Fruit fly (Drosophila melanogaster) whole organism, wandering third instar larva: ENCODE measurements around the gene Vm26Ac.

Experiments used
- Abd-B ChIP-seq: fragments of >200 bp; optimal IDR thresholded peaks from 2 replicates; lab custom pipeline; 2017; ENCODE audit warnings: missing biosample characterization, missing genetic modification characterization
- CG32264 ChIP-seq: fragments of 200-800 bp; sonication (Bioruptor generic); optimal IDR thresholded peaks from 2 replicates; lab custom pipeline; 2016; ENCODE audit warnings: missing biosample characterization, missing genetic modification characterization
- CG9705 ChIP-seq: fragments of 200-800 bp; sonication (Bioruptor generic); optimal IDR thresholded peaks from 2 replicates; lab custom pipeline; 2018; ENCODE audit warnings: missing biosample characterization, mild to moderate bottlenecking, missing genetic modification characterization
- CrebA ChIP-seq: fragments of 200-800 bp; sonication (Bioruptor generic); optimal IDR thresholded peaks from 2 replicates; lab custom pipeline; 2016; ENCODE audit warnings: missing biosample characterization, mild to moderate bottlenecking, missing genetic modification characterization, borderline replicate concordance
- Dfd ChIP-seq: fragments of >200 bp; optimal IDR thresholded peaks from 2 replicates; lab custom pipeline; 2017; ENCODE audit warnings: missing biosample characterization, missing genetic modification characterization
- Dif ChIP-seq: fragments of 200-275, 200-300 bp; sonication (Bioruptor generic); optimal IDR thresholded peaks from 2 replicates; lab custom pipeline; 2018; ENCODE audit warnings: missing biosample characterization, missing genetic modification characterization; ENCODE audit not compliant: partially characterized antibody
- GATAd ChIP-seq: sonication (Bioruptor generic); optimal IDR thresholded peaks from 2 replicates; lab custom pipeline; 2016; ENCODE audit warnings: missing biosample characterization, missing genetic modification characterization
- HLH106 ChIP-seq: fragments of 200-800 bp; optimal IDR thresholded peaks from 3 replicates; lab custom pipeline; 2019; ENCODE audit warnings: missing biosample characterization, mild to moderate bottlenecking, missing genetic modification characterization, moderate library complexity
- Hnf4 ChIP-seq: fragments of 200-800 bp; sonication (Bioruptor generic); optimal IDR thresholded peaks from 2 replicates; lab custom pipeline; 2016; ENCODE audit warnings: missing biosample characterization, mild to moderate bottlenecking, missing genetic modification characterization
- Hr78 ChIP-seq: fragments of >200 bp; optimal IDR thresholded peaks from 2 replicates; lab custom pipeline; 2017; ENCODE audit warnings: missing biosample characterization, missing genetic modification characterization
- Hr83 ChIP-seq: fragments of 200-300 bp; sonication (Bioruptor generic); optimal IDR thresholded peaks from 2 replicates; lab custom pipeline; 2016; ENCODE audit warnings: missing biosample characterization, mild to moderate bottlenecking, missing genetic modification characterization, moderate library complexity; ENCODE audit not compliant: poor library complexity, severe bottlenecking
- Jra ChIP-seq: sonication (Bioruptor generic); optimal IDR thresholded peaks from 2 replicates; lab custom pipeline; 2016; ENCODE audit warnings: missing biosample characterization, missing genetic modification characterization
- Mio ChIP-seq: sonication (Bioruptor generic); optimal IDR thresholded peaks from 2 replicates; lab custom pipeline; 2016; ENCODE audit warnings: missing biosample characterization, missing genetic modification characterization
- Myc ChIP-seq: fragments of >200 bp; optimal IDR thresholded peaks from 2 replicates; lab custom pipeline; 2017
- N ChIP-seq: fragments of >200 bp; optimal IDR thresholded peaks from 2 replicates; lab custom pipeline; 2018; ENCODE audit warnings: missing biosample characterization, missing external identifiers, missing genetic modification characterization
- OdsH ChIP-seq: fragments of 200-800 bp; sonication (Bioruptor generic); optimal IDR thresholded peaks from 2 replicates; lab custom pipeline; 2016; ENCODE audit warnings: missing biosample characterization, mild to moderate bottlenecking, missing genetic modification characterization
- Rel ChIP-seq, 2 experiments: fragments of 200-800 bp; sonication (Bioruptor generic) in 1 of 2; optimal IDR thresholded peaks; 2 replicates in 1 of 2; 3 replicates in 1 of 2; lab custom pipeline; 2016 to 2019; ENCODE audit warnings: mild to moderate bottlenecking in 2 of 2, missing biosample characterization in 2 of 2, missing genetic modification characterization in 2 of 2, moderate library complexity in 1 of 2
- Sp1 ChIP-seq: fragments of 200-800 bp; sonication (Bioruptor generic); optimal IDR thresholded peaks from 3 replicates; lab custom pipeline; 2019; ENCODE audit warnings: missing biosample characterization, mild to moderate bottlenecking, missing genetic modification characterization, moderate library complexity
- Vsx2 ChIP-seq: fragments of 200-300, 225-300 bp; sonication (Bioruptor generic); optimal IDR thresholded peaks from 2 replicates; lab custom pipeline; 2018; ENCODE audit warnings: missing biosample characterization, missing genetic modification characterization; ENCODE audit not compliant: partially characterized antibody
- br ChIP-seq: fragments of 200-800 bp; sonication (Bioruptor generic); optimal IDR thresholded peaks from 2 replicates; lab custom pipeline; 2016; ENCODE audit warnings: missing biosample characterization, missing genetic modification characterization
- brk ChIP-seq: fragments of 200-800 bp; sonication (Bioruptor generic); optimal IDR thresholded peaks from 2 replicates; lab custom pipeline; 2016; ENCODE audit warnings: missing biosample characterization, mild to moderate bottlenecking, missing genetic modification characterization
- dl ChIP-seq, 2 experiments: fragments of 175-275, 200-275 bp in 1 of 2; fragments of 200-275 bp in 1 of 2; sonication (Bioruptor generic); optimal IDR thresholded peaks; lab custom pipeline; 2018; ENCODE audit warnings: mild to moderate bottlenecking in 2 of 2, missing biosample characterization in 2 of 2, missing genetic modification characterization in 2 of 2, moderate library complexity in 2 of 2; ENCODE audit not compliant: partially characterized antibody in 2 of 2, insufficient read depth in 1 of 2
- dmrt93B ChIP-seq: fragments of 200-800 bp; sonication (Bioruptor generic); optimal IDR thresholded peaks from 2 replicates; lab custom pipeline; 2018; ENCODE audit warnings: missing biosample characterization, mild to moderate bottlenecking, missing genetic modification characterization
- dsf ChIP-seq: sonication (Bioruptor generic); optimal IDR thresholded peaks from 2 replicates; lab custom pipeline; 2016; ENCODE audit warnings: missing biosample characterization, missing genetic modification characterization, borderline replicate concordance
- ey ChIP-seq: fragments of 200-800 bp; sonication (Bioruptor generic); optimal IDR thresholded peaks from 2 replicates; lab custom pipeline; 2016; ENCODE audit warnings: missing biosample characterization, missing genetic modification characterization
- foxo ChIP-seq, 2 experiments: fragments of 200-800 bp; sonication (Bioruptor generic); optimal IDR thresholded peaks; 2 replicates in 1 of 2; 3 replicates in 1 of 2; lab custom pipeline; 2016 to 2017; ENCODE audit warnings: missing biosample characterization in 2 of 2, missing genetic modification characterization in 2 of 2
- fru ChIP-seq: fragments of 200-800 bp; sonication (Bioruptor generic); optimal IDR thresholded peaks from 3 replicates; lab custom pipeline; 2016; ENCODE audit warnings: missing biosample characterization, mild to moderate bottlenecking, missing genetic modification characterization
- h ChIP-seq: fragments of 200-800 bp; sonication (Bioruptor generic); optimal IDR thresholded peaks from 3 replicates; lab custom pipeline; 2016; ENCODE audit warnings: missing biosample characterization, mild to moderate bottlenecking, missing genetic modification characterization
- jim ChIP-seq: fragments of 175-275, 200-325 bp; sonication (Bioruptor generic); optimal IDR thresholded peaks from 2 replicates; lab custom pipeline; 2016; ENCODE audit warnings: missing biosample characterization, mild to moderate bottlenecking, missing genetic modification characterization
- lola ChIP-seq: fragments of >200 bp; optimal IDR thresholded peaks from 2 replicates; lab custom pipeline; 2017; ENCODE audit warnings: missing biosample characterization, missing genetic modification characterization
- pan ChIP-seq: fragments of >200 bp; optimal IDR thresholded peaks from 2 replicates; lab custom pipeline; 2017
- psq ChIP-seq: fragments of 200-800 bp; sonication (Bioruptor generic); optimal IDR thresholded peaks from 3 replicates; lab custom pipeline; 2017; ENCODE audit warnings: missing biosample characterization, mild to moderate bottlenecking, missing genetic modification characterization, moderate library complexity
- rgr ChIP-seq: fragments of 200-800 bp; sonication (Bioruptor generic); optimal IDR thresholded peaks from 3 replicates; lab custom pipeline; 2016; ENCODE audit warnings: missing biosample characterization, mild to moderate bottlenecking, missing genetic modification characterization
- sage ChIP-seq: fragments of 200-800 bp; sonication (Bioruptor generic); optimal IDR thresholded peaks from 2 replicates; lab custom pipeline; 2016; ENCODE audit warnings: missing biosample characterization, mild to moderate bottlenecking, missing genetic modification characterization
- sv ChIP-seq: fragments of 200-800 bp; sonication (Bioruptor generic); optimal IDR thresholded peaks from 3 replicates; lab custom pipeline; 2016; ENCODE audit warnings: missing biosample characterization, missing genetic modification characterization
- usp ChIP-seq: fragments of >200 bp; optimal IDR thresholded peaks from 2 replicates; lab custom pipeline; 2017; ENCODE audit warnings: missing biosample characterization, missing genetic modification characterization
- woc ChIP-seq: sonication (Bioruptor generic); optimal IDR thresholded peaks from 2 replicates; lab custom pipeline; 2016; ENCODE audit warnings: missing biosample characterization, mild to moderate bottlenecking, missing genetic modification characterization

Gene Vm26Ac

dm6 chr2L:5979957-5980861, 21.8 kb upstream of the Vm26Ac start:
- TF ChIP-seq jim (GFP tag; lab: Kevin White, UChicago) (no peak), woc (peak; percentile 26), lola (GFP tag; lab: Kevin White, UChicago) (no peak), HLH106 (tag; lab: Kevin White, UChicago) (peak; percentile 11), br (peak; percentile 62), Dif (GFP tag; lab: Kevin White, UChicago) (peak; percentile 95), CrebA (GFP tag; lab: Kevin White, UChicago) (peak; percentile 84), OdsH (GFP tag; lab: Kevin White, UChicago) (peak; percentile 54), h (GFP tag; lab: Kevin White, UChicago) (peak; percentile 77), fru (GFP tag; lab: Kevin White, UChicago) (peak; percentile 25), ey (GFP tag; lab: Kevin White, UChicago) (peak; percentile 35), psq (GFP tag; lab: Kevin White, UChicago) (peak; percentile 56), CG32264 (peak; percentile 31), sv (no peak), Rel (GFP tag; optimal IDR thresholded peaks at IDR 0.05; lab: Kevin White, UChicago) (peak; percentile 81), Rel (tag; optimal IDR thresholded peaks at IDR 0.05; lab: Kevin White, UChicago) (peak; percentile 71), foxo (GFP tag; optimal IDR thresholded peaks at IDR 0.05; lab: Kevin White, UChicago) (peak; percentile 45 to 46), brk (peak; percentile 58), pan (lab: Kevin White, UChicago) (no peak), Jra (peak; percentile 98), Myc (no peak), Sp1 (GFP tag; lab: Kevin White, UChicago) (peak; percentile 71), Hnf4 (GFP tag; lab: Kevin White, UChicago) (peak; percentile 50), Mio (GFP tag; lab: Kevin White, UChicago) (peak; percentile 40), Hr83 (GFP tag; lab: Kevin White, UChicago) (peak; percentile 75), CG9705 (no peak), dl (GFP tag; optimal IDR thresholded peaks at IDR 0.05; lab: Kevin White, UChicago; ENCODE audit: insufficient read depth in 1 of 2, partially characterized antibody in 2 of 2) (peak; percentile 85 to 94), rgr (GFP tag; lab: Kevin White, UChicago) (peak; percentile 70), Dfd (GFP tag; lab: Kevin White, UChicago) (no peak), sage (GFP tag; lab: Kevin White, UChicago) (peak; percentile 39)

dm6 chr2L:5979055-5979399, 20.6 kb upstream of the Vm26Ac start:
- TF ChIP-seq Dif (GFP tag; lab: Kevin White, UChicago) (peak; percentile 4), fru (GFP tag; lab: Kevin White, UChicago) (no peak), br (no peak), ey (GFP tag; lab: Kevin White, UChicago) (no peak), dmrt93B (peak; percentile 4), sage (GFP tag; lab: Kevin White, UChicago) (no peak)

DNA sequence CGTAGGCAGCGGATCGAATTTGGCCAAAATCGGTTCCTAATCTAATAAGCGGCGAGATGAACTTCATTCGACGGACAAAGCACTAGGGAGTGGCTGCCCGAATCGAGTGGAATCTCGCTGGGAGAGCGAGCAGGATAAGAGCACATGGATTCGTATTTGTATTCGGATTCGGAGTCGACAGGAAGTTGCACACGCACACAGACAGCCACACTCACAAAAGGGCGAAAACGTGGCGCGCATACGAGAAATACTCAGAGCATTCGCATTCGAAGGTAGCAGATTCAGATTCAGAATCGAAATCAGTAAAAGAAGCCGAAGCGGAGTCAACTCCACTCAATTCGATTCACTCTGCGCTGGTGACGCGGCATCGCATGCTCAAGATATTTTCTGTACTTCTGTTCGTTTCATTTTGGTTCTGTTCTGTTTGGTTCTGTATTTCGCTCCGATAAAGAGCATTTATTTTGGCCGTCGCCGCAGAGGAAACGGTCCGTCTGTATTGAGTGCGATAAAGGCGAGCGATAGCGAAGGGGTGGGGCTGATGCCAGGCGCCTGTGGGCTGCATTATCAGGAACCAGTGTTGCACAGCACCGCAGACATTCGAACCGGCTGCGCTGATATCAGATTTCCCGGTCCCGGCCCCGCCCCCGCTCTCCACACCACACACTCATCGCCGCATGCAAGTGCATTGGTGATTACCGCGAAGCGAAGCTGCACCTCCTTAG, 20.1 kb upstream of the Vm26Ac start:
- peak; percentile 37 for TF ChIP-seq Mio (GFP tag; lab: Kevin White, UChicago)
- no peak for TF ChIP-seq Dif (GFP tag; lab: Kevin White, UChicago)
- TF ChIP-seq OdsH (GFP tag; lab: Kevin White, UChicago): peak; percentile 34
- TF ChIP-seq CG32264: no peak
- TF ChIP-seq Myc: no peak
- TF ChIP-seq Hnf4 (GFP tag; lab: Kevin White, UChicago): peak; percentile 53
- TF ChIP-seq foxo (GFP tag; optimal IDR thresholded peaks at IDR 0.05; lab: Kevin White, UChicago): peak; percentile 18 to 24
- TF ChIP-seq dsf (GFP tag; lab: Kevin White, UChicago): no peak
- TF ChIP-seq Jra: peak; percentile 67
- no peak for TF ChIP-seq CG9705
- peak; percentile 23 for TF ChIP-seq psq (GFP tag; lab: Kevin White, UChicago)
- TF ChIP-seq sv: no peak
- no peak for TF ChIP-seq GATAd (GFP tag; lab: Kevin White, UChicago)
- no peak for TF ChIP-seq N (GFP tag; lab: Kevin White, UChicago)
- TF ChIP-seq woc: peak; percentile 37
- TF ChIP-seq Dfd (GFP tag; lab: Kevin White, UChicago): no peak
- TF ChIP-seq Vsx2: no peak
- no peak for TF ChIP-seq sage (GFP tag; lab: Kevin White, UChicago)
- peak; percentile 78 for TF ChIP-seq Rel (GFP tag; optimal IDR thresholded peaks at IDR 0.05; lab: Kevin White, UChicago)
- TF ChIP-seq Rel (tag; optimal IDR thresholded peaks at IDR 0.05; lab: Kevin White, UChicago): peak; percentile 72
- TF ChIP-seq h (GFP tag; lab: Kevin White, UChicago): peak; percentile 79
- TF ChIP-seq dmrt93B: no peak
- no peak for TF ChIP-seq Abd-B (GFP tag; lab: Kevin White, UChicago)
- peak; percentile 94 for TF ChIP-seq CrebA (GFP tag; lab: Kevin White, UChicago)
- TF ChIP-seq fru (GFP tag; lab: Kevin White, UChicago): no peak
- no peak for TF ChIP-seq jim (GFP tag; lab: Kevin White, UChicago)
- no peak for TF ChIP-seq usp
- peak; percentile 7 for TF ChIP-seq Sp1 (GFP tag; lab: Kevin White, UChicago)
- TF ChIP-seq HLH106 (tag; lab: Kevin White, UChicago): peak; percentile 21
- no peak for TF ChIP-seq pan (lab: Kevin White, UChicago)
- no peak for TF ChIP-seq lola (GFP tag; lab: Kevin White, UChicago)
- TF ChIP-seq Hr78: peak; percentile 3
- peak; percentile 50 for TF ChIP-seq br
- peak; percentile 38 for TF ChIP-seq rgr (GFP tag; lab: Kevin White, UChicago)
- TF ChIP-seq ey (GFP tag; lab: Kevin White, UChicago): no peak
